Worm (Caenorhabditis elegans): ENCODE results near the gene ZC239.5.

The ZC239.5 gene

DNA sequence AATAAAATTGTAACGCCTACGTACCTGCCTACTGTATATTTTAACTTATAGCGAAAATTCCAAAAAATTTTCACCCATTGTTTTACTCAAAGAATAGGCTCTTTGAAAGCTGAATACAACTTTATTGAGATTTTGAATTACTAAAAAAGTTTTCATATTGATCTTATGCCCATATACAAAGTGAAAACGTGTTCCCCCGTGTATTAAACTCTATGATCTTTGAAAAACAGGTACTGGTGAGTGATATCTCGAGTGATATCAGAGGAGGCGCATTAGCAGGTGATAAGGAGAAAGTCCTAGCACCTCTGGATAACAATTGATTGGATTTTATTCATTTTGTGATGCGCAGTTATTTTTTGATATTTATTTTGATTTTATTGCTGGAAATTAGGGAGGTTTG is 29.7 kb downstream of the ZC239.5 start, which contains the start of gene C17F4.3:
Gene C17F4.3, plus strand, starts transcription at position 301 of the 400 bp plus-strand sequence.
- TF ChIP-seq ref-1 (GFP tag; conservative IDR thresholded peaks at IDR 0.05) (no peak), tab-1 (GFP tag; IDR thresholded peaks at IDR 0.05) (no peak), ztf-29 (GFP tag; IDR thresholded peaks at IDR 0.05) (no peak)

DNA sequence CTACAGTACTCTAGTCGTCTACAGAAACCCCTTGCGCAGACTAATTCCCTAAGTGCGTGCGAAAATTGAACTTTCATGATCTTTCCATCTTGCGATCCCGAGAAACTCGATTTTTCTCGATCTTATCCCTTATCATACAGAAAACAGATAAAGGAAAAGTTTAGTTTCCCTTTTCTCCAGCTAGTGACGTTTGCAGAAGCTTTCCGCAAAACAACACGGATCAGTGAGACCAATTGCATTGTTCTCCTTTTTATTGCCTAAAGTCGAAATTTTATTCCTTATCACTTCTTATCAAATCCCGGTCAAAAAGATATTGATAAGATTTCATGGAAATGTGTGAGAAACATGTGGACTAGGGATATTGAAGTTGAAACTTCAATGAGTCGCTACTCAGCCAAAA is 31.4 kb downstream of the ZC239.5 start:
- TF ChIP-seq ztf-23 (GFP tag; IDR thresholded peaks at IDR 0.05) (no peak), klf-2 (GFP tag; conservative IDR thresholded peaks at IDR 0.05) (no peak), cog-1 (tag; optimal IDR thresholded peaks at IDR 0.05) (no peak), med-1 (GFP tag; optimal IDR thresholded peaks at IDR 0.05; ENCODE audit: insufficient read depth) (no peak), ref-1 (GFP tag; conservative IDR thresholded peaks at IDR 0.05) (no peak), T22C8.4 (GFP tag; IDR thresholded peaks at IDR 0.05) (no peak), tab-1 (GFP tag; IDR thresholded peaks at IDR 0.05) (no peak), ztf-29 (GFP tag; IDR thresholded peaks at IDR 0.05) (no peak), flt-1 (GFP tag; IDR thresholded peaks at IDR 0.05) (no peak)

ce11 chrII:3244070-3244469 is 33.6 kb downstream of the ZC239.5 start, which contains the start of gene C17F4.12:
Gene C17F4.12, minus strand, starts transcription at chrII:3244170.
- TF ChIP-seq T22C8.4 (GFP tag; IDR thresholded peaks at IDR 0.05): no peak
- TF ChIP-seq klf-2 (GFP tag; conservative IDR thresholded peaks at IDR 0.05): no peak
- TF ChIP-seq ztf-29 (GFP tag; IDR thresholded peaks at IDR 0.05): no peak
- TF ChIP-seq ztf-23 (GFP tag; IDR thresholded peaks at IDR 0.05): no peak
- TF ChIP-seq med-1 (GFP tag; optimal IDR thresholded peaks at IDR 0.05; ENCODE audit: insufficient read depth): no peak
- TF ChIP-seq cog-1 (tag; optimal IDR thresholded peaks at IDR 0.05): no peak
- TF ChIP-seq ref-1 (GFP tag; conservative IDR thresholded peaks at IDR 0.05): no peak
- TF ChIP-seq flt-1 (GFP tag; IDR thresholded peaks at IDR 0.05): no peak
- TF ChIP-seq tab-1 (GFP tag; IDR thresholded peaks at IDR 0.05): no peak

- no peak for TF ChIP-seq tab-1 (GFP tag; IDR thresholded peaks at IDR 0.05)
- no peak for TF ChIP-seq flt-1 (GFP tag; IDR thresholded peaks at IDR 0.05)
- no peak for TF ChIP-seq cog-1 (tag; optimal IDR thresholded peaks at IDR 0.05)
- TF ChIP-seq klf-2 (GFP tag; conservative IDR thresholded peaks at IDR 0.05): no peak
- no peak for TF ChIP-seq ztf-29 (GFP tag; IDR thresholded peaks at IDR 0.05)
- TF ChIP-seq T22C8.4 (GFP tag; IDR thresholded peaks at IDR 0.05): no peak
- no peak for TF ChIP-seq ref-1 (GFP tag; conservative IDR thresholded peaks at IDR 0.05)
- no peak for TF ChIP-seq med-1 (GFP tag; optimal IDR thresholded peaks at IDR 0.05; ENCODE audit: insufficient read depth)
- TF ChIP-seq ztf-23 (GFP tag; IDR thresholded peaks at IDR 0.05): no peak
Observed at ce11 chrII:3244758-3245157, 34.3 kb downstream of the ZC239.5 start.

DNA sequence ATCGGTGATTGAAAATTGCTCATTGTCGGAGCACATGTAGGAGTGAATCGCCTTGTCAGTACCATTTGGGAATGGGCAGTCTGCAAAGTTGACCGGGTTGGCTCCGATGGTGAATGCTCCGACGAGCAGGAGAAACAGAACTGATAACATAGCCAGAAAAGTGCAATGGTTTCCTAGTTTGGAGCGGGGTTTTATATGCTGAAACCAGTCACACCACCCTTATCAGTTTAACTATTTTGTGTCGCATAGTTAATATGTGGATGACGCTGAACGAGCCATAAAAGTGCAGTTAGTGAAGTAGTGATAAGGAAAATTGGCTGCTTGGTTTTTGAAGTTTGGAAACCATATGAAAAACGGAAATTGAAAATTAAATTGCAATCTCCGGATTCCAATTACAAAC is 35.4 kb downstream of the ZC239.5 start, which contains the start of gene C17F4.7:
Gene C17F4.7, minus strand, starts transcription at position 180 of the 400 bp plus-strand sequence.
- TF ChIP-seq cog-1 (tag; optimal IDR thresholded peaks at IDR 0.05) (no peak), flt-1 (GFP tag; IDR thresholded peaks at IDR 0.05) (no peak), klf-2 (GFP tag; conservative IDR thresholded peaks at IDR 0.05) (no peak), med-1 (GFP tag; optimal IDR thresholded peaks at IDR 0.05; ENCODE audit: insufficient read depth) (no peak), tab-1 (GFP tag; IDR thresholded peaks at IDR 0.05) (no peak), T22C8.4 (GFP tag; IDR thresholded peaks at IDR 0.05) (no peak), ztf-29 (GFP tag; IDR thresholded peaks at IDR 0.05) (no peak), ref-1 (GFP tag; conservative IDR thresholded peaks at IDR 0.05) (no peak), ztf-23 (GFP tag; IDR thresholded peaks at IDR 0.05) (no peak)

DNA sequence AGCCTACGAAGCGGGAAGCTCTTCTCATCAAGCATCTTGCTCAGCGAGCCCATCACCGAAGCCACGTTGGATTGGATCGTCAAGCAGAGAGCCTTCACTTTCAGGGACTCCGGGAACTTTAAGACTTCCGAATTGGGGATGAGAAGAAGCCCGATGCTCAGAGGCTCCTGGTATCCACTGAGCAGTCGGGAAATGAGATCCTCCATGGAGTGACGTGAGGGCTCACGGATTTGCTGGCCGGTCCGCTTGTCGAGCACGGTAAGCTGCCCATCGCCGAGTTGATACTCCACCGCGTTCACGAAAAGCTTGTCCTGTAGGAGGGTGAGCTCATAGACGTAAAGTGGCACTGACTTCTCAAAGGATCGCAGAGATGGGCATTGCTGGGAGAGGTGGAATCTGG is 37.1 kb downstream of the ZC239.5 start:
- no peak for TF ChIP-seq ztf-29 (GFP tag; IDR thresholded peaks at IDR 0.05)
- TF ChIP-seq cog-1 (tag; optimal IDR thresholded peaks at IDR 0.05): no peak

- 0 out of 2 replicates have a peak, but pooled peaks have one; percentile 36 for TF ChIP-seq T22C8.4 (GFP tag; IDR thresholded peaks at IDR 0.05)
- no peak for TF ChIP-seq ztf-23 (GFP tag; IDR thresholded peaks at IDR 0.05)
Observed at ce11 chrII:3248043-3248718, 37.7 kb downstream of the ZC239.5 start, which contains the start of the genes fbxc-50 and C17F4.2. Gene fbxc-50, minus strand, starts transcription at chrII:3248123. Gene C17F4.2, plus strand, starts transcription at chrII:3248668.

DNA sequence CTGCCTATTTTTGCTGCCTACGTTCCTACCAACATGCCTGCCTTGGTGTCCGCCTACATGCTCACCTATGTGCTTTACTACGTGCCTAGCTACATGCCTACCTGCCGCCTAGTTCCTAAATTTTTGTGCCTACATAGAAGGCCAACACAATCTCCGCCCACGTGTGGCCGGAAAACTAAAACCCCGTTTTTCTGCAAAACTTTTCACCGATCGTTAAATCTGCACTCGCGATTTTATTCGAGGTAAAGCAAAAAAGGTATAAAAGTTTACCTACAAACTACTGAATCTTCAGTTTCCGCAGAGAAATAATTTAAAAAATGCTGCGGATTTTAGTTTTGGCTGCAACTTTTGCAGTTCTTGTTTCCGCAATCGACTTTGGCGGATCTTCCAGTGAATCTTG is 38.9 kb downstream of the ZC239.5 start, which contains the start of gene clec-124:
Gene clec-124, plus strand, starts transcription at position 301 of the 400 bp plus-strand sequence.
- TF ChIP-seq flt-1 (GFP tag; IDR thresholded peaks at IDR 0.05): no peak
- no peak for TF ChIP-seq cog-1 (tag; optimal IDR thresholded peaks at IDR 0.05)
- TF ChIP-seq ztf-23 (GFP tag; IDR thresholded peaks at IDR 0.05): no peak
- no peak for TF ChIP-seq med-1 (GFP tag; optimal IDR thresholded peaks at IDR 0.05; ENCODE audit: insufficient read depth)
- TF ChIP-seq ref-1 (GFP tag; conservative IDR thresholded peaks at IDR 0.05): no peak
- no peak for TF ChIP-seq ztf-29 (GFP tag; IDR thresholded peaks at IDR 0.05)
- no peak for TF ChIP-seq tab-1 (GFP tag; IDR thresholded peaks at IDR 0.05)
- TF ChIP-seq T22C8.4 (GFP tag; IDR thresholded peaks at IDR 0.05): no peak
- no peak for TF ChIP-seq klf-2 (GFP tag; conservative IDR thresholded peaks at IDR 0.05)

ce11 chrII:3250195-3250594 is 39.7 kb downstream of the ZC239.5 start:
- no peak for TF ChIP-seq tab-1 (GFP tag; IDR thresholded peaks at IDR 0.05)
- no peak for TF ChIP-seq cog-1 (tag; optimal IDR thresholded peaks at IDR 0.05)
- TF ChIP-seq ref-1 (GFP tag; conservative IDR thresholded peaks at IDR 0.05): no peak
- no peak for TF ChIP-seq flt-1 (GFP tag; IDR thresholded peaks at IDR 0.05)
- no peak for TF ChIP-seq klf-2 (GFP tag; conservative IDR thresholded peaks at IDR 0.05)
- no peak for TF ChIP-seq ztf-23 (GFP tag; IDR thresholded peaks at IDR 0.05)
- no peak for TF ChIP-seq T22C8.4 (GFP tag; IDR thresholded peaks at IDR 0.05)
- TF ChIP-seq med-1 (GFP tag; optimal IDR thresholded peaks at IDR 0.05; ENCODE audit: insufficient read depth): no peak
- no peak for TF ChIP-seq ztf-29 (GFP tag; IDR thresholded peaks at IDR 0.05)

- no peak for TF ChIP-seq ztf-29 (GFP tag; IDR thresholded peaks at IDR 0.05)
- no peak for TF ChIP-seq ref-1 (GFP tag; conservative IDR thresholded peaks at IDR 0.05)
- no peak for TF ChIP-seq ztf-23 (GFP tag; IDR thresholded peaks at IDR 0.05)
- no peak for TF ChIP-seq klf-2 (GFP tag; conservative IDR thresholded peaks at IDR 0.05)
- TF ChIP-seq tab-1 (GFP tag; IDR thresholded peaks at IDR 0.05): no peak
- no peak for TF ChIP-seq cog-1 (tag; optimal IDR thresholded peaks at IDR 0.05)
- no peak for TF ChIP-seq flt-1 (GFP tag; IDR thresholded peaks at IDR 0.05)
- TF ChIP-seq T22C8.4 (GFP tag; IDR thresholded peaks at IDR 0.05): no peak
- no peak for TF ChIP-seq med-1 (GFP tag; optimal IDR thresholded peaks at IDR 0.05; ENCODE audit: insufficient read depth)
Observed at ce11 chrII:3251782-3252181, 41.3 kb downstream of the ZC239.5 start.

Data from whole organism, midembryonic.